Fruit fly (Drosophila melanogaster): ENCODE measurements around the gene PMCA.

- TF ChIP-seq oc (tag; optimal IDR thresholded peaks at IDR 0.05) = no peak
- no peak for TF ChIP-seq crc (GFP tag; optimal IDR thresholded peaks at IDR 0.05)
- TF ChIP-seq Camta (GFP tag; optimal IDR thresholded peaks at IDR 0.05) = no peak
Observed at dm6 chr4:329119-329518, 29.6 kb downstream of the PMCA start.

Measured in whole organism, embryonic.